Worm (Caenorhabditis elegans) whole organism, midembryonic: ENCODE measurements around the gene C53D6.8.

Experiments
- T22C8.4 ChIP-seq: fragments of 200-800 bp; sonication (Bioruptor generic); IDR thresholded peaks from 2 replicates; pipeline ENCODE4 v1.3.6; 2022; ENCODE audit warnings: missing genetic modification characterization, missing compliant biosample characterization
- cog-1 ChIP-seq: sonication (generic microtip); optimal IDR thresholded peaks from 2 replicates; lab custom pipeline; 2016; ENCODE audit warnings: missing genetic modification characterization, missing compliant biosample characterization
- flt-1 ChIP-seq: fragments of 200-800 bp; sonication (Bioruptor generic); IDR thresholded peaks from 2 replicates; pipeline ENCODE4 v1.3.6; 2022; ENCODE audit warnings: missing genetic modification characterization, missing compliant biosample characterization
- klf-2 ChIP-seq: fragments of 200-800 bp; sonication (Bioruptor generic); conservative IDR thresholded peaks from 2 replicates; pipeline ENCODE4 v1.3.6; 2022; ENCODE audit warnings: missing genetic modification reagents, missing genetic modification characterization, missing compliant biosample characterization
- med-1 ChIP-seq: sonication (generic microtip); optimal IDR thresholded peaks from 2 replicates; lab custom pipeline; 2017; ENCODE audit warnings: missing genetic modification characterization, mild to moderate bottlenecking, missing compliant biosample characterization, antibody characterized with exemption, missing genetic modification reagents; ENCODE audit not compliant: insufficient read depth
- ref-1 ChIP-seq: fragments of 200-800 bp; sonication (Bioruptor generic); conservative IDR thresholded peaks from 2 replicates; pipeline ENCODE4 v1.3.6; 2022; ENCODE audit warnings: missing genetic modification reagents, missing genetic modification characterization, missing compliant biosample characterization
- tab-1 ChIP-seq: fragments of 200-800 bp; sonication (Bioruptor generic); IDR thresholded peaks from 2 replicates; pipeline ENCODE4 v1.3.6; 2022; ENCODE audit warnings: missing genetic modification characterization, missing compliant biosample characterization
- ztf-23 ChIP-seq: fragments of 200-800 bp; sonication (Bioruptor generic); IDR thresholded peaks from 2 replicates; pipeline ENCODE4 v1.3.6; 2022; ENCODE audit warnings: missing genetic modification reagents, missing genetic modification characterization, missing compliant biosample characterization
- ztf-29 ChIP-seq: fragments of 200-800 bp; sonication (Bioruptor generic); IDR thresholded peaks from 2 replicates; pipeline ENCODE4 v1.3.6; 2022; ENCODE audit warnings: missing genetic modification reagents, missing genetic modification characterization, missing compliant biosample characterization

The C53D6.8 gene

ce11 chrIV:8992786-8993185 is 9.8 kb downstream of the C53D6.8 start, which contains the start of gene mltn-12:
Gene mltn-12, plus strand, starts transcription at chrIV:8993086.
- TF ChIP-seq med-1 (GFP tag; lab: Kevin White, UChicago) (no peak), flt-1 (GFP tag; lab: Robert Waterston, UW) (no peak), ref-1 (GFP tag; lab: Robert Waterston, UW) (no peak), tab-1 (GFP tag; lab: Robert Waterston, UW) (no peak), ztf-29 (GFP tag; lab: Robert Waterston, UW) (no peak), ztf-23 (GFP tag; lab: Robert Waterston, UW) (no peak)

- no peak for TF ChIP-seq med-1 (GFP tag; lab: Kevin White, UChicago)
- TF ChIP-seq flt-1 (GFP tag; lab: Robert Waterston, UW), result no peak
- no peak for TF ChIP-seq cog-1 (tag; lab: Kevin White, UChicago)
- peak; percentile 44; the same call in 1 of the 2 replicates for TF ChIP-seq T22C8.4 (GFP tag; lab: Robert Waterston, UW)
- 0 out of 2 replicates have a peak, but pooled peaks have one; percentile 15 for TF ChIP-seq ztf-29 (GFP tag; lab: Robert Waterston, UW)
- no peak for TF ChIP-seq klf-2 (GFP tag; lab: Robert Waterston, UW)
- TF ChIP-seq ztf-23 (GFP tag; lab: Robert Waterston, UW), result no peak
These were observed 15.7 kb downstream of the C53D6.8 start, which contains the start of gene bre-1 for ce11 chrIV:8986761-8987316. Gene bre-1, plus strand, starts transcription at chrIV:8987266.

- TF ChIP-seq med-1 (GFP tag; lab: Kevin White, UChicago) (no peak), ztf-29 (GFP tag; lab: Robert Waterston, UW) (no peak), T22C8.4 (GFP tag; lab: Robert Waterston, UW) (no peak), tab-1 (GFP tag; lab: Robert Waterston, UW) (no peak), ref-1 (GFP tag; lab: Robert Waterston, UW) (no peak), ztf-23 (GFP tag; lab: Robert Waterston, UW) (no peak), cog-1 (tag; lab: Kevin White, UChicago) (no peak)
These were observed 18.0 kb downstream of the C53D6.8 start, which contains the start of gene nstp-1 for ce11 chrIV:8984566-8984965. Gene nstp-1, plus strand, starts transcription at chrIV:8984866.

- TF ChIP-seq klf-2 (GFP tag; lab: Robert Waterston, UW) (no peak), tab-1 (GFP tag; lab: Robert Waterston, UW) (no peak), ztf-29 (GFP tag; lab: Robert Waterston, UW) (no peak)
These were observed 22.8 kb downstream of the C53D6.8 start, which contains the start of gene col-119 for ce11 chrIV:8979695-8980094. Gene col-119, minus strand, starts transcription at chrIV:8979795.

ce11 chrIV:8979062-8979612 is 23.4 kb downstream of the C53D6.8 start:
- TF ChIP-seq tab-1 (GFP tag; lab: Robert Waterston, UW) (no peak), ztf-29 (GFP tag; lab: Robert Waterston, UW) (no peak), T22C8.4 (GFP tag; lab: Robert Waterston, UW) (no peak), ref-1 (GFP tag; lab: Robert Waterston, UW) (no peak), med-1 (GFP tag; lab: Kevin White, UChicago) (no peak)

- TF ChIP-seq ref-1 (GFP tag; lab: Robert Waterston, UW) (no peak), ztf-23 (GFP tag; lab: Robert Waterston, UW) (no peak)
These were observed 24.5 kb downstream of the C53D6.8 start for ce11 chrIV:8978047-8978446.

ce11 chrIV:8975331-8975625 is 27.3 kb downstream of the C53D6.8 start, which contains the start of gene pdzd-8:
Gene pdzd-8, plus strand, starts transcription at chrIV:8975526.
- TF ChIP-seq ztf-29 (GFP tag; lab: Robert Waterston, UW) (no peak), klf-2 (GFP tag; lab: Robert Waterston, UW) (no peak), med-1 (GFP tag; lab: Kevin White, UChicago) (no peak), flt-1 (GFP tag; lab: Robert Waterston, UW) (no peak), T22C8.4 (GFP tag; lab: Robert Waterston, UW) (no peak), ref-1 (GFP tag; lab: Robert Waterston, UW) (no peak), ztf-23 (GFP tag; lab: Robert Waterston, UW) (no peak)

ce11 chrIV:8974543-8975330 is 27.8 kb downstream of the C53D6.8 start:
- TF ChIP-seq tab-1 (GFP tag; lab: Robert Waterston, UW) (no peak), klf-2 (GFP tag; lab: Robert Waterston, UW) (no peak), ref-1 (GFP tag; lab: Robert Waterston, UW) (no peak), med-1 (GFP tag; lab: Kevin White, UChicago) (no peak), ztf-23 (GFP tag; lab: Robert Waterston, UW) (no peak), T22C8.4 (GFP tag; lab: Robert Waterston, UW) (no peak), flt-1 (GFP tag; lab: Robert Waterston, UW) (no peak), ztf-29 (GFP tag; lab: Robert Waterston, UW) (no peak)

- TF ChIP-seq flt-1 (GFP tag; lab: Robert Waterston, UW) (peak; percentile 73), ref-1 (GFP tag; lab: Robert Waterston, UW) (0 out of 2 replicates have a peak, but pooled peaks have one; percentile 27), ztf-23 (GFP tag; lab: Robert Waterston, UW) (peak; percentile 61; the same call in 1 of the 2 replicates), T22C8.4 (GFP tag; lab: Robert Waterston, UW) (no peak)
These were observed 29.1 kb downstream of the C53D6.8 start, which contains the start of gene C53B4.3 for ce11 chrIV:8973249-8973958. Gene C53B4.3, minus strand, starts transcription at chrIV:8973712.
